Worm (Caenorhabditis elegans) whole organism, L4 larva: ENCODE data around the gene cht-1.

Experiments used
- D1046.2 ChIP-seq: fragments of 200-800 bp; sonication (Bioruptor generic); IDR thresholded peaks from 2 replicates; pipeline ENCODE4 v1.3.6; 2022; ENCODE audit warnings: missing genetic modification characterization, missing compliant biosample characterization
- F26F4.8 ChIP-seq: fragments of 200-800 bp; sonication (Bioruptor generic); conservative IDR thresholded peaks from 2 replicates; pipeline ENCODE4 v1.3.6; 2022; ENCODE audit warnings: missing genetic modification characterization, missing compliant biosample characterization
- F37D6.2 ChIP-seq: sonication (generic microtip); optimal IDR thresholded peaks from 2 replicates; lab custom pipeline; 2016; ENCODE audit warnings: mild to moderate bottlenecking, missing genetic modification characterization, missing compliant biosample characterization
- F49E8.2 ChIP-seq: sonication (generic microtip); optimal IDR thresholded peaks from 2 replicates; lab custom pipeline; 2016; ENCODE audit warnings: missing compliant biosample characterization, mild to moderate bottlenecking, missing genetic modification characterization, borderline replicate concordance
- T20F7.1 ChIP-seq: fragments of 200-800 bp; sonication (Bioruptor generic); optimal IDR thresholded peaks from 2 replicates; lab custom pipeline; 2018; ENCODE audit warnings: mild to moderate bottlenecking, missing genetic modification characterization, missing compliant biosample characterization
- Y48G9A.11 ChIP-seq: fragments of 200-800 bp; sonication (Bioruptor generic); IDR thresholded peaks from 2 replicates; pipeline ENCODE4 v1.3.6; 2022; ENCODE audit warnings: missing genetic modification reagents, missing genetic modification characterization, missing compliant biosample characterization
- Y5F2A.4 ChIP-seq: fragments of 200-800 bp; sonication (Bioruptor generic); optimal IDR thresholded peaks from 2 replicates; lab custom pipeline; 2018; ENCODE audit warnings: mild to moderate bottlenecking, missing genetic modification characterization, missing compliant biosample characterization
- Y75B8A.6 ChIP-seq: fragments of 200-800 bp; sonication (Bioruptor generic); IDR thresholded peaks from 2 replicates; pipeline ENCODE4 v1.3.6; 2022; ENCODE audit warnings: missing genetic modification reagents, missing genetic modification characterization, missing compliant biosample characterization
- aha-1 ChIP-seq: fragments of 150-350 bp; peaks from one replicate; lab custom pipeline; 2014; ENCODE audit warnings: missing biosample characterization, missing genetic modification characterization
- arid-1 ChIP-seq: fragments of 200-800 bp; sonication (Bioruptor generic); conservative IDR thresholded peaks from 2 replicates; pipeline ENCODE4 v1.3.6; 2022; ENCODE audit warnings: missing genetic modification reagents, missing genetic modification characterization, missing compliant biosample characterization
- ceh-20 ChIP-seq: fragments of 200-800 bp; sonication (Bioruptor generic); IDR thresholded peaks from 2 replicates; pipeline ENCODE4 v1.3.6; 2022; ENCODE audit warnings: missing genetic modification reagents, missing genetic modification characterization, missing compliant biosample characterization
- ceh-28 ChIP-seq: fragments of 150-350 bp; optimal IDR thresholded peaks from 2 replicates; lab custom pipeline; 2014; ENCODE audit warnings: missing biosample characterization, missing genetic modification reagents, missing genetic modification characterization
- ceh-62 ChIP-seq: sonication (generic microtip); optimal IDR thresholded peaks from 2 replicates; lab custom pipeline; 2017; ENCODE audit warnings: missing biosample characterization, missing genetic modification characterization
- cey-2 ChIP-seq: sonication (generic microtip); optimal IDR thresholded peaks from 3 replicates; lab custom pipeline; 2017; ENCODE audit warnings: missing genetic modification characterization, mild to moderate bottlenecking, missing compliant biosample characterization, antibody characterized with exemption, borderline replicate concordance; ENCODE audit not compliant: insufficient read depth
- daf-12 ChIP-seq: fragments of 150-350 bp; optimal IDR thresholded peaks from 2 replicates; lab custom pipeline; 2014; ENCODE audit warnings: missing biosample characterization, missing genetic modification reagents, missing genetic modification characterization
- daf-19 ChIP-seq: fragments of 200-800 bp; sonication (Bioruptor generic); conservative IDR thresholded peaks from 2 replicates; pipeline ENCODE4 v1.3.6; 2022; ENCODE audit warnings: missing genetic modification characterization, missing compliant biosample characterization
- dmd-6 ChIP-seq: fragments of 200-800 bp; sonication (Bioruptor generic); IDR thresholded peaks from 2 replicates; pipeline ENCODE4 v1.3.6; 2022; ENCODE audit warnings: missing genetic modification reagents, missing genetic modification characterization, missing compliant biosample characterization
- dmd-8 ChIP-seq: fragments of 200-800 bp; sonication (Bioruptor generic); IDR thresholded peaks from 2 replicates; pipeline ENCODE4 v1.3.6; 2022; ENCODE audit warnings: missing genetic modification characterization, missing compliant biosample characterization
- dpl-1 ChIP-seq: fragments of 150-350 bp; optimal IDR thresholded peaks from 2 replicates; lab custom pipeline; 2014; ENCODE audit warnings: missing biosample characterization, missing genetic modification reagents, missing genetic modification characterization
- duxl-1 ChIP-seq: sonication (generic microtip); optimal IDR thresholded peaks from 2 replicates; lab custom pipeline; 2016; ENCODE audit warnings: mild to moderate bottlenecking, missing genetic modification characterization, moderate library complexity, missing compliant biosample characterization; ENCODE audit not compliant: poor library complexity
- dve-1 ChIP-seq: sonication (generic microtip); optimal IDR thresholded peaks from 2 replicates; lab custom pipeline; 2017; ENCODE audit warnings: antibody characterized with exemption, mild to moderate bottlenecking, missing genetic modification characterization, missing compliant biosample characterization; ENCODE audit not compliant: insufficient read depth
- egl-27 ChIP-seq: sonication (generic microtip); optimal IDR thresholded peaks from 3 replicates; lab custom pipeline; 2017; ENCODE audit warnings: missing biosample characterization, missing genetic modification reagents, missing genetic modification characterization
- hif-1 ChIP-seq, 2 experiments: sonication (generic microtip); optimal IDR thresholded peaks; 2 replicates each; lab custom pipeline; 2016 to 2017; ENCODE audit warnings: missing compliant biosample characterization in 2 of 2, missing genetic modification characterization in 2 of 2, missing genetic modification reagents in 2 of 2, missing genotype in 2 of 2, mild to moderate bottlenecking in 1 of 2
- hlh-30 ChIP-seq: sonication (generic microtip); optimal IDR thresholded peaks from 2 replicates; lab custom pipeline; 2017; ENCODE audit warnings: antibody characterized with exemption, mild to moderate bottlenecking, missing genetic modification characterization, missing compliant biosample characterization; ENCODE audit not compliant: insufficient read depth
- lin-38 ChIP-seq: fragments of 200-800 bp; sonication (Bioruptor generic); IDR thresholded peaks from 2 replicates; pipeline ENCODE4 v1.3.6; 2022; ENCODE audit warnings: missing genetic modification reagents, missing genetic modification characterization, missing compliant biosample characterization
- mxl-3 ChIP-seq: fragments of 200-800 bp; sonication (Bioruptor generic); optimal IDR thresholded peaks from 2 replicates; lab custom pipeline; 2018; ENCODE audit warnings: mild to moderate bottlenecking, missing genetic modification characterization, missing compliant biosample characterization
- nhr-10 ChIP-seq: fragments of 150-350 bp; optimal IDR thresholded peaks from 2 replicates; lab custom pipeline; 2014; ENCODE audit warnings: missing biosample characterization, missing genetic modification characterization
- nhr-111 ChIP-seq: fragments of 200-800 bp; sonication (Bioruptor generic); optimal IDR thresholded peaks from 2 replicates; lab custom pipeline; 2018; ENCODE audit warnings: mild to moderate bottlenecking, missing genetic modification characterization, missing compliant biosample characterization
- nhr-237 ChIP-seq: sonication (generic microtip); optimal IDR thresholded peaks from 2 replicates; lab custom pipeline; 2017; ENCODE audit warnings: missing biosample characterization, missing genetic modification characterization
- nhr-28 ChIP-seq: fragments of 150-350 bp; optimal IDR thresholded peaks from 2 replicates; lab custom pipeline; 2014; ENCODE audit warnings: missing biosample characterization, missing genetic modification characterization
- nhr-6 ChIP-seq: fragments of 150-350 bp; optimal IDR thresholded peaks from 2 replicates; lab custom pipeline; 2014; ENCODE audit warnings: missing biosample characterization, missing genetic modification characterization
- nhr-76 ChIP-seq: fragments of 150-350 bp; optimal IDR thresholded peaks from 2 replicates; lab custom pipeline; 2014; ENCODE audit warnings: missing biosample characterization, missing genetic modification characterization
- nhr-77 ChIP-seq: fragments of 150-350 bp; optimal IDR thresholded peaks from 2 replicates; lab custom pipeline; 2014; ENCODE audit warnings: missing biosample characterization, missing genetic modification characterization
- php-3 ChIP-seq: fragments of 200-800 bp; sonication (Bioruptor generic); IDR thresholded peaks from 2 replicates; pipeline ENCODE4 v1.3.6; 2022; ENCODE audit warnings: missing genetic modification reagents, missing genetic modification characterization, missing compliant biosample characterization
- rbr-2 ChIP-seq: sonication (generic microtip); optimal IDR thresholded peaks from 2 replicates; lab custom pipeline; 2016; ENCODE audit warnings: missing genotype, missing genetic modification characterization, missing compliant biosample characterization
- saeg-2 ChIP-seq: fragments of 200-800 bp; sonication (Bioruptor generic); IDR thresholded peaks from 2 replicates; pipeline ENCODE4 v1.3.6; 2022; ENCODE audit warnings: missing genetic modification reagents, missing genetic modification characterization, missing compliant biosample characterization
- spr-1 ChIP-seq: sonication (generic microtip); optimal IDR thresholded peaks from 2 replicates; lab custom pipeline; 2016; ENCODE audit warnings: mild to moderate bottlenecking, missing genetic modification characterization, missing compliant biosample characterization
- spr-3 ChIP-seq: fragments of 200-800 bp; sonication (Bioruptor generic); optimal IDR thresholded peaks from 2 replicates; lab custom pipeline; 2018; ENCODE audit warnings: mild to moderate bottlenecking, missing genetic modification characterization, missing compliant biosample characterization
- tra-1 ChIP-seq: fragments of 200-800 bp; sonication (Bioruptor generic); IDR thresholded peaks from 2 replicates; pipeline ENCODE4 v1.3.6; 2022; ENCODE audit warnings: missing genetic modification reagents, missing genetic modification characterization, missing compliant biosample characterization
- unc-130 ChIP-seq: sonication (generic microtip); optimal IDR thresholded peaks from 2 replicates; lab custom pipeline; 2016; ENCODE audit warnings: missing genetic modification reagents, missing genetic modification characterization, missing compliant biosample characterization
- unc-62 ChIP-seq, 3 experiments: fragments of 150-350 bp in 1 of 3; sonication (generic microtip); optimal IDR thresholded peaks in 2 of 3; peaks in 1 of 3; 1 replicate in 1 of 3; 2 replicates in 2 of 3; lab custom pipeline; 2014 to 2017; ENCODE audit warnings: missing biosample characterization in 3 of 3, missing genetic modification characterization in 3 of 3, missing genetic modification reagents in 3 of 3, missing genotype in 1 of 3

cht-1 gene

ce11 chrX:3371264-3371663, 28.6 kb downstream of the cht-1 start (continued):
- TF ChIP-seq php-3: peak; percentile 51; the same call in 1 of the 2 replicates
- peak; percentile 79 for TF ChIP-seq rbr-2 (tag; lab: Kevin White, UChicago)
- TF ChIP-seq nhr-77 (tag; lab: Kevin White, UChicago): peak; percentile 60
- TF ChIP-seq lin-38 (GFP tag; lab: Robert Waterston, UW): no peak
- no peak for TF ChIP-seq egl-27 (tag; lab: Kevin White, UChicago)
- TF ChIP-seq D1046.2 (GFP tag; lab: Robert Waterston, UW): peak; percentile 76
- TF ChIP-seq unc-130 (GFP tag; lab: Kevin White, UChicago): peak; percentile 44
- TF ChIP-seq cey-2 (tag; lab: Kevin White, UChicago): no peak
- peak; percentile 16 for TF ChIP-seq T20F7.1 (GFP tag; lab: Kevin White, UChicago)
- TF ChIP-seq tra-1 (GFP tag; lab: Robert Waterston, UW): peak; percentile 72; the same call in 1 of the 2 replicates
- peak; percentile 92 for TF ChIP-seq dmd-8 (GFP tag; lab: Robert Waterston, UW)
- no peak for TF ChIP-seq ceh-28
- peak; percentile 76 for TF ChIP-seq dmd-6 (GFP tag; lab: Robert Waterston, UW)
- no peak for TF ChIP-seq nhr-237
- no peak for TF ChIP-seq Y75B8A.6 (GFP tag; lab: Robert Waterston, UW)
- peak; percentile 81 for TF ChIP-seq ceh-20
- peak; percentile 62 for TF ChIP-seq Y5F2A.4
- peak; percentile 37 for TF ChIP-seq nhr-28 (tag; lab: Kevin White, UChicago)
- peak; percentile 93 for TF ChIP-seq daf-19 (GFP tag; lab: Robert Waterston, UW)
- no peak for TF ChIP-seq ceh-62
- no peak for TF ChIP-seq nhr-10 (tag; lab: Kevin White, UChicago)
- peak; percentile 99 for TF ChIP-seq aha-1 (tag; lab: Kevin White, UChicago)
- peak in 1 of 2 experiments; percentile 30 for TF ChIP-seq hif-1 (tag; optimal IDR thresholded peaks at IDR 0.05; lab: Kevin White, UChicago)
- TF ChIP-seq F26F4.8 (GFP tag; lab: Robert Waterston, UW): peak; percentile 81
- TF ChIP-seq nhr-6 (tag; lab: Kevin White, UChicago): no peak
- TF ChIP-seq saeg-2 (GFP tag; lab: Robert Waterston, UW): peak; percentile 71; the same call in 1 of the 2 replicates
- TF ChIP-seq dve-1: peak; percentile 56
- TF ChIP-seq spr-1: peak; percentile 29
- peak; percentile 72 for TF ChIP-seq hlh-30 (tag; lab: Kevin White, UChicago)
- TF ChIP-seq F37D6.2 (tag; lab: Kevin White, UChicago): peak; percentile 66
- TF ChIP-seq duxl-1 (tag; lab: Kevin White, UChicago): peak; percentile 65
- TF ChIP-seq arid-1 (GFP tag; lab: Robert Waterston, UW): peak; percentile 94
- TF ChIP-seq nhr-76 (tag; lab: Kevin White, UChicago): no peak
- peak; percentile 66 for TF ChIP-seq nhr-111
- TF ChIP-seq F49E8.2 (tag; lab: Kevin White, UChicago): peak; percentile 37
- no peak for TF ChIP-seq dpl-1 (GFP tag; lab: Kevin White, UChicago)

- TF ChIP-seq daf-12 (no peak), unc-62 (GFP tag; optimal IDR thresholded peaks at IDR 0.05 in 1 of 2; lab: Kevin White, UChicago) (peak in 1 of 2 experiments; percentile 95), unc-62 (tag; optimal IDR thresholded peaks at IDR 0.05; lab: Kevin White, UChicago) (no peak)
Measured at ce11 chrX:3369442-3369841, 30.4 kb downstream of the cht-1 start.

DNA sequence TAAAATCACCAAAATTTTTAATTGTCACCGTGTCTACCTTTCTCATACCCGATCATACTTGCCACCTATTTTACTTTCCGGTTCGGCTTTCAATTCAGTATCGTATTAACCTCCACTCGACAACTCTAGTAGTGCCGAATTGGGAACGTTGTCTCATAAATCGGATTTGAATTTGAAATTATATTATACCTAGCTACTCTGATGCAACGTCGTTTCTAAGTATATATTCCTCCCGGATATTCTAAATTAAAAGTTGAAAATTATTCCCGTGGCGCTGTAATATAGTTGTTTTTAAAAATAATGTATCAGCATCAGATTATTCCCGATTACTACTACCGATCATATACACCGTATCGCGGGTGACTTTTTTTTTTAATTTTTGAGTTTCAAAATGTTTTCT, 31.2 kb downstream of the cht-1 start, which contains the start of gene ZK563.2:
TSS of gene ZK563.2 (plus strand) at position 301 of the 400 bp plus-strand sequence.
- TF ChIP-seq mxl-3: no peak
- no peak for TF ChIP-seq rbr-2 (tag; lab: Kevin White, UChicago)
- TF ChIP-seq Y48G9A.11 (GFP tag; lab: Robert Waterston, UW): no peak
- no peak for TF ChIP-seq spr-3 (GFP tag; lab: Kevin White, UChicago)
- no peak for TF ChIP-seq nhr-6 (tag; lab: Kevin White, UChicago)
- TF ChIP-seq, all 104 proteins: peak for 0
